Fruit fly (Drosophila melanogaster): Measurements from ENCODE around the gene Srg3.

The Srg3 gene

dm6 chr3L:9460775-9461491 lies 17.9 kb downstream of the Srg3 start, which contains the start of the genes CG3434 and CG44838 (continued):
- TF ChIP-seq CG1621 (tag; optimal IDR thresholded peaks at IDR 0.05): peak; percentile 37
- peak; percentile 2 for TF ChIP-seq CG9139 (GFP tag; optimal IDR thresholded peaks at IDR 0.05)
- peak; percentile 9 for TF ChIP-seq spab (GFP tag; optimal IDR thresholded peaks at IDR 0.05)
- peak; percentile 65 for TF ChIP-seq CG8632 (GFP tag; optimal IDR thresholded peaks at IDR 0.05)
- peak; percentile 93 for TF ChIP-seq fkh (GFP tag; optimal IDR thresholded peaks at IDR 0.05)
- TF ChIP-seq CG11294 (GFP tag; IDR thresholded peaks at IDR 0.05): peak; percentile 52; the same call in 1 of the 2 replicates
- peak; percentile 75 for TF ChIP-seq eg (GFP tag; IDR thresholded peaks at IDR 0.05)
- TF ChIP-seq cyc (GFP tag; optimal IDR thresholded peaks at IDR 0.05): peak; percentile 69
- peak; percentile 21 for TF ChIP-seq CG11902 (GFP tag; optimal IDR thresholded peaks at IDR 0.05)
- TF ChIP-seq CG8319 (GFP tag; optimal IDR thresholded peaks at IDR 0.05): peak; percentile 33
- peak; percentile 69 for TF ChIP-seq Eip93F (GFP tag; optimal IDR thresholded peaks at IDR 0.05)
- TF ChIP-seq Hr38 (GFP tag; optimal IDR thresholded peaks at IDR 0.05): no peak
- peak; percentile 76 for TF ChIP-seq CG3919 (GFP tag; optimal IDR thresholded peaks at IDR 0.05)
- peak; percentile 90 for TF ChIP-seq svp (GFP tag)
- peak; percentile 29 for TF ChIP-seq CG7368 (GFP tag; optimal IDR thresholded peaks at IDR 0.05)
- TF ChIP-seq CG34406 (GFP tag; optimal IDR thresholded peaks at IDR 0.05): peak; percentile 62
- TF ChIP-seq fd59A (GFP tag; optimal IDR thresholded peaks at IDR 0.05): peak; percentile 48

DNA sequence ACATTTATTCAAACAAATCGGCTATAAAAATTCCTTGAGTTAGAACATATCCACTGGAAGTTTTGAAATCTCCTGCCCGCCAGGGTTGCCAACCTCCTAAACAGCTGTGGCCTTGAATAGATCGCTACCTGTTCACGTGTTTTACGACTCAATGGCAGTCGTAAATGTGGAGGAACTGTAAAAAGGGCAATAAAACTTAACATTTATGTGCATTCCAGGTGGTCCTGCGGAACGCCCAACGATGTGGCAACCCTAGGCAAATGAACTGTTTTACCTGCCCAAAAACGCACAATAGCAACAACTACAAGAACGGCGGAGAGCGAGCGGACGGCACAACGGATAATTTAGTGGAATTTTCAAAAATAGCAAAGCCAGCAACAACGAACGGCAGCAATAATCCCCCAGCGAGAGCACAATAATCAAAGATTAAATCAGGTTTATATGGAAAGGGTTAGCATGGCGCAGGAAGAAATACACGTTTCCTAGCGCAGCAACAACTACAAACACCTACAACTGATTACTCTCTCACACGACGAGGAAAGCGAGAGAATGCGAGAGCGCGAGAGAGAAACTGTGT lies 18.7 kb downstream of the Srg3 start:
- TF ChIP-seq CG6163 (GFP tag; IDR thresholded peaks at IDR 0.05) (peak; percentile 43; the same call in 1 of the 3 replicates), topi (GFP tag; optimal IDR thresholded peaks at IDR 0.05) (no peak), lz (GFP tag; optimal IDR thresholded peaks at IDR 0.05) (no peak), Sox102F (GFP tag; optimal IDR thresholded peaks at IDR 0.05) (no peak), CG7368 (GFP tag; optimal IDR thresholded peaks at IDR 0.05) (no peak), Hr39 (GFP tag; optimal IDR thresholded peaks at IDR 0.05) (peak; percentile 50), CG11902 (GFP tag; optimal IDR thresholded peaks at IDR 0.05) (no peak), pdm3 (GFP tag; optimal IDR thresholded peaks at IDR 0.05) (no peak), CG3032 (tag; optimal IDR thresholded peaks at IDR 0.05) (no peak), eg (GFP tag; IDR thresholded peaks at IDR 0.05) (peak; percentile 62), OdsH (GFP tag; optimal IDR thresholded peaks at IDR 0.05) (no peak), CG6792 (GFP tag; optimal IDR thresholded peaks at IDR 0.05) (no peak), spab (GFP tag; optimal IDR thresholded peaks at IDR 0.05) (no peak), Ets21C (GFP tag; optimal IDR thresholded peaks at IDR 0.05) (no peak), dac (GFP tag; optimal IDR thresholded peaks at IDR 0.05) (no peak), CG32006 (GFP tag; optimal IDR thresholded peaks at IDR 0.05) (no peak), Blimp-1 (GFP tag; optimal IDR thresholded peaks at IDR 0.05) (no peak), cyc (GFP tag; optimal IDR thresholded peaks at IDR 0.05) (no peak), achi (GFP tag; optimal IDR thresholded peaks at IDR 0.05) (no peak), Eip93F (GFP tag; optimal IDR thresholded peaks at IDR 0.05) (no peak), CG11294 (GFP tag; IDR thresholded peaks at IDR 0.05) (peak; percentile 36; the same call in 1 of the 2 replicates), fd85E (GFP tag; optimal IDR thresholded peaks at IDR 0.05) (no peak), acj6 (GFP tag; optimal IDR thresholded peaks at IDR 0.05) (no peak), CG8632 (GFP tag; optimal IDR thresholded peaks at IDR 0.05) (no peak), fd59A (GFP tag; optimal IDR thresholded peaks at IDR 0.05) (no peak), Hr4 (GFP tag; optimal IDR thresholded peaks at IDR 0.05) (no peak), dsx (GFP tag; optimal IDR thresholded peaks at IDR 0.05; ENCODE audit: poor library complexity, severe bottlenecking) (no peak), CG15336 (GFP tag; IDR thresholded peaks at IDR 0.05) (peak; percentile 6; the same call in 1 of the 2 replicates), Eip78C (GFP tag) (no peak), CG31627 (GFP tag; optimal IDR thresholded peaks at IDR 0.05) (peak; percentile 7), CG6276 (GFP tag; optimal IDR thresholded peaks at IDR 0.05) (no peak), CG10669 (GFP tag; optimal IDR thresholded peaks at IDR 0.05) (peak; percentile 23), fkh (GFP tag; optimal IDR thresholded peaks at IDR 0.05) (no peak), salr (GFP tag; optimal IDR thresholded peaks at IDR 0.05) (peak in 1 of 2 experiments; percentile 7), Sox15 (GFP tag; optimal IDR thresholded peaks at IDR 0.05) (no peak), CG34406 (GFP tag; optimal IDR thresholded peaks at IDR 0.05) (no peak), CG6854 (GFP tag; optimal IDR thresholded peaks at IDR 0.05) (no peak), CG11762 (GFP tag; optimal IDR thresholded peaks at IDR 0.05; ENCODE audit: insufficient read depth) (no peak), ss (GFP tag; optimal IDR thresholded peaks at IDR 0.05) (no peak), Ets96B (tag; optimal IDR thresholded peaks at IDR 0.05) (peak; percentile 27)

All from whole organism, prepupa.